Worm (Caenorhabditis elegans) whole organism, young adult: ENCODE results near the gene rft-2.

Experiments used
- B0336.3 ChIP-seq: fragments of 200-800 bp; sonication (Bioruptor generic); IDR thresholded peaks from 2 replicates; pipeline ENCODE4 v1.3.6; 2022; ENCODE audit warnings: missing genetic modification characterization, missing compliant biosample characterization
- F22D6.2 ChIP-seq: sonication (generic microtip); optimal IDR thresholded peaks from 2 replicates; lab custom pipeline; 2016; ENCODE audit warnings: mild to moderate bottlenecking, missing genetic modification characterization, missing compliant biosample characterization
- F39B2.1 ChIP-seq: fragments of 200-800 bp; sonication (Bioruptor generic); IDR thresholded peaks from 2 replicates; pipeline ENCODE4 v1.3.6; 2022; ENCODE audit warnings: missing genetic modification reagents, missing genetic modification characterization, missing compliant biosample characterization
- F52B5.7 ChIP-seq: sonication (generic microtip); optimal IDR thresholded peaks from 2 replicates; lab custom pipeline; 2016; ENCODE audit warnings: mild to moderate bottlenecking, missing genetic modification characterization, missing compliant biosample characterization
- F57A8.1 ChIP-seq: fragments of 200-800 bp; sonication (Bioruptor generic); optimal IDR thresholded peaks from 2 replicates; lab custom pipeline; 2018; ENCODE audit warnings: mild to moderate bottlenecking, missing genetic modification characterization, moderate library complexity, missing compliant biosample characterization
- F57C9.4 ChIP-seq: sonication (generic microtip); optimal IDR thresholded peaks from 2 replicates; lab custom pipeline; 2017; ENCODE audit warnings: mild to moderate bottlenecking, missing genetic modification characterization, missing compliant biosample characterization
- Y95B8A.8 ChIP-seq: fragments of 200-800 bp; sonication (Bioruptor generic); IDR thresholded peaks from 2 replicates; pipeline ENCODE4 v1.3.6; 2022; ENCODE audit warnings: missing genetic modification reagents, missing genetic modification characterization, missing compliant biosample characterization
- aptf-2 ChIP-seq: fragments of 200-800 bp; sonication (Bioruptor generic); conservative IDR thresholded peaks from 2 replicates; pipeline ENCODE4 v1.3.6; 2022; ENCODE audit warnings: missing genetic modification reagents, missing genetic modification characterization, missing compliant biosample characterization
- athp-1 ChIP-seq: sonication (generic microtip); optimal IDR thresholded peaks from 2 replicates; lab custom pipeline; 2017; ENCODE audit warnings: mild to moderate bottlenecking, missing genetic modification characterization, missing compliant biosample characterization
- attf-3 ChIP-seq: fragments of 200-800 bp; sonication (Bioruptor generic); conservative IDR thresholded peaks from 2 replicates; pipeline ENCODE4 v1.3.6; 2022; ENCODE audit warnings: missing genetic modification reagents, missing genetic modification characterization, missing compliant biosample characterization
- attf-5 ChIP-seq: fragments of 200-800 bp; sonication (Bioruptor generic); optimal IDR thresholded peaks from 2 replicates; lab custom pipeline; 2018; ENCODE audit warnings: mild to moderate bottlenecking, missing genetic modification characterization, missing compliant biosample characterization
- bed-2 ChIP-seq: fragments of 200-800 bp; sonication (Bioruptor generic); IDR thresholded peaks from 2 replicates; pipeline ENCODE4 v1.3.6; 2022; ENCODE audit warnings: missing genetic modification reagents, missing genetic modification characterization, missing compliant biosample characterization
- ccch-3 ChIP-seq: fragments of 200-800 bp; sonication (Bioruptor generic); optimal IDR thresholded peaks from 2 replicates; lab custom pipeline; 2018; ENCODE audit warnings: mild to moderate bottlenecking, missing genetic modification characterization, missing compliant biosample characterization
- ceh-100 ChIP-seq: fragments of 200-800 bp; sonication (Bioruptor generic); IDR thresholded peaks from 2 replicates; pipeline ENCODE4 v1.3.6; 2022; ENCODE audit warnings: missing genetic modification reagents, missing genetic modification characterization, missing compliant biosample characterization
- ceh-27 ChIP-seq: fragments of 200-800 bp; sonication (Bioruptor generic); optimal IDR thresholded peaks from 2 replicates; lab custom pipeline; 2018; ENCODE audit warnings: mild to moderate bottlenecking, missing genetic modification characterization, moderate library complexity, missing compliant biosample characterization
- dpff-1 ChIP-seq: sonication (generic microtip); optimal IDR thresholded peaks from 2 replicates; lab custom pipeline; 2017; ENCODE audit warnings: mild to moderate bottlenecking, missing genetic modification characterization, missing compliant biosample characterization
- dpl-1 ChIP-seq: fragments of 150-350 bp; optimal IDR thresholded peaks from 2 replicates; lab custom pipeline; 2014; ENCODE audit warnings: missing biosample characterization, missing genetic modification reagents, missing genetic modification characterization
- efl-1 ChIP-seq: fragments of 150-350 bp; optimal IDR thresholded peaks from 2 replicates; lab custom pipeline; 2014; ENCODE audit warnings: missing biosample characterization, missing genetic modification reagents, missing genetic modification characterization
- egl-18 ChIP-seq: fragments of 200-800 bp; sonication (Bioruptor generic); IDR thresholded peaks from 2 replicates; pipeline ENCODE4 v1.3.6; 2022; ENCODE audit warnings: missing genetic modification reagents, missing genetic modification characterization, missing compliant biosample characterization
- egrh-3 ChIP-seq: fragments of 200-800 bp; sonication (Bioruptor generic); IDR thresholded peaks from 2 replicates; pipeline ENCODE4 v1.3.6; 2022; ENCODE audit warnings: missing genetic modification reagents, missing genetic modification characterization, missing compliant biosample characterization
- ets-4 ChIP-seq: fragments of 200-800 bp; sonication (Bioruptor generic); optimal IDR thresholded peaks from 2 replicates; lab custom pipeline; 2018; ENCODE audit warnings: mild to moderate bottlenecking, missing genetic modification characterization, missing compliant biosample characterization
- gei-17 ChIP-seq: fragments of 200-800 bp; sonication (Bioruptor generic); optimal IDR thresholded peaks from 2 replicates; lab custom pipeline; 2018; ENCODE audit warnings: mild to moderate bottlenecking, missing genetic modification characterization, missing compliant biosample characterization
- hmg-1.2 ChIP-seq: fragments of 200-800 bp; sonication (Bioruptor generic); IDR thresholded peaks from 2 replicates; pipeline ENCODE4 v1.3.6; 2022; ENCODE audit warnings: missing genetic modification reagents, missing genetic modification characterization, missing compliant biosample characterization
- hrde-1 ChIP-seq: sonication (generic microtip); optimal IDR thresholded peaks from 2 replicates; lab custom pipeline; 2016; ENCODE audit warnings: missing genetic modification characterization, mild to moderate bottlenecking, missing compliant biosample characterization, moderate library complexity, missing genotype, missing genetic modification reagents, borderline replicate concordance
- lin-54 ChIP-seq: fragments of 200-800 bp; sonication (Bioruptor generic); optimal IDR thresholded peaks from 2 replicates; lab custom pipeline; 2018; ENCODE audit warnings: mild to moderate bottlenecking, missing genetic modification characterization, missing compliant biosample characterization
- madf-6 ChIP-seq: fragments of 200-800 bp; sonication (Bioruptor generic); IDR thresholded peaks from 2 replicates; pipeline ENCODE4 v1.3.6; 2022; ENCODE audit warnings: missing genetic modification reagents, missing genetic modification characterization, missing compliant biosample characterization
- mel-28 ChIP-seq: sonication (generic microtip); optimal IDR thresholded peaks from 2 replicates; lab custom pipeline; 2016; ENCODE audit warnings: borderline replicate concordance, mild to moderate bottlenecking, missing genetic modification characterization, missing compliant biosample characterization
- nfya-1 ChIP-seq: sonication (generic microtip); optimal IDR thresholded peaks from 2 replicates; lab custom pipeline; 2017; ENCODE audit warnings: antibody characterized with exemption, missing compliant biosample characterization, missing genetic modification characterization, borderline replicate concordance; ENCODE audit not compliant: insufficient read depth
- nhr-80 ChIP-seq: sonication (generic microtip); optimal IDR thresholded peaks from 2 replicates; lab custom pipeline; 2016; ENCODE audit warnings: missing genetic modification characterization, missing compliant biosample characterization
- rec-8 ChIP-seq, 2 experiments: sonication (generic microtip); optimal IDR thresholded peaks; 2 replicates each; lab custom pipeline; 2016; ENCODE audit warnings: mild to moderate bottlenecking in 2 of 2, missing genetic modification characterization in 2 of 2, missing genetic modification reagents in 2 of 2, missing genotype in 2 of 2, missing biosample characterization in 1 of 2, missing compliant biosample characterization in 1 of 2, moderate library complexity in 1 of 2
- snpc-3.4 ChIP-seq: sonication (generic microtip); optimal IDR thresholded peaks from 2 replicates; lab custom pipeline; 2017; ENCODE audit warnings: missing genetic modification characterization, mild to moderate bottlenecking, missing compliant biosample characterization, antibody characterized with exemption, moderate library complexity, missing genotype, missing genetic modification reagents
- tbx-9 ChIP-seq: sonication (generic microtip); optimal IDR thresholded peaks from 2 replicates; lab custom pipeline; 2016; ENCODE audit warnings: borderline replicate concordance, missing genetic modification characterization, inconsistent platforms, missing compliant biosample characterization
- tlf-1 ChIP-seq: fragments of 200-800 bp; sonication (Bioruptor generic); optimal IDR thresholded peaks from 2 replicates; lab custom pipeline; 2018; ENCODE audit warnings: mild to moderate bottlenecking, missing genetic modification characterization, missing compliant biosample characterization
- zfh-2 ChIP-seq: fragments of 200-800 bp; sonication (Bioruptor generic); conservative IDR thresholded peaks from 2 replicates; pipeline ENCODE4 v1.3.6; 2022; ENCODE audit warnings: missing genetic modification reagents, missing genetic modification characterization, missing compliant biosample characterization

The rft-2 gene

ce11 chrV:4401865-4402264 is 48.5 kb downstream of the rft-2 start, which contains the start of gene F13A2.5:
TSS of gene F13A2.5 (minus strand) at chrV:4401965.
- no peak for TF ChIP-seq nfya-1 (tag; lab: Kevin White, UChicago)
- no peak for TF ChIP-seq Y95B8A.8 (GFP tag; lab: Robert Waterston, UW)
- no peak for TF ChIP-seq mel-28
- TF ChIP-seq F52B5.7 (tag; lab: Kevin White, UChicago), result no peak
- TF ChIP-seq dpff-1, result no peak
- TF ChIP-seq ceh-27 (GFP tag; lab: Kevin White, UChicago), result no peak
- TF ChIP-seq egl-18, result no peak
- TF ChIP-seq ceh-100 (GFP tag; lab: Robert Waterston, UW), result no peak
- no peak for TF ChIP-seq hrde-1 (tag; lab: Kevin White, UChicago)
- TF ChIP-seq F57A8.1 (GFP tag; lab: Kevin White, UChicago), result no peak
- no peak for TF ChIP-seq lin-54 (GFP tag; lab: Kevin White, UChicago)
- no peak for TF ChIP-seq nhr-80 (tag; lab: Kevin White, UChicago)
- TF ChIP-seq hmg-1.2, result no peak

DNA sequence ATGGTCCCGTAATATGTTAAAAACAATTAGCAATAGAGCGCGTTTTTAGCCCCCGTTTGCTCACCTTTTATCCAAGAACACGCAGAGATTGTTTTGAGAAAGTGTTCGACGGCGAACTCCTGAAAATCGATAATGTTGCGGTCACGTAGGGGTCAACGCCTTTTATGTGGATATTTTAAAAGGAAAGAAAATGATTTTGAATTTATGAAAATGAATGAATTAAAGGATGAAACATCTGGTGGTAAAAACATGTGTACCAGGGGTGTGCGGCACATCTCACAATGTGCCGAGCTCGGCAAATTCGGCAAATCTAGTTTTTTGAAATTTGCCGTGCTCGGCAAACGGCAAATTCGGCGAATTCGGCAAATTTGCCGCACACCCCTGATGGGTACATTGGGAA is 50.2 kb downstream of the rft-2 start, which contains the start of gene F13A2.4:
Gene F13A2.4 (minus strand): TSS at position 101 of the 400 bp plus-strand sequence.
- TF ChIP-seq egrh-3 (GFP tag; lab: Robert Waterston, UW) (no peak), athp-1 (no peak), dpl-1 (GFP tag; lab: Kevin White, UChicago) (no peak), F22D6.2 (tag; lab: Kevin White, UChicago) (no peak), gei-17 (GFP tag; lab: Kevin White, UChicago) (no peak), madf-6 (GFP tag; lab: Robert Waterston, UW) (no peak), nfya-1 (tag; lab: Kevin White, UChicago) (no peak), aptf-2 (GFP tag; lab: Robert Waterston, UW) (no peak), bed-2 (no peak), attf-3 (no peak), tbx-9 (tag; lab: Kevin White, UChicago) (no peak), ets-4 (no peak), zfh-2 (GFP tag; lab: Robert Waterston, UW) (no peak), ccch-3 (GFP tag; lab: Kevin White, UChicago) (no peak), egl-18 (no peak), F39B2.1 (GFP tag; lab: Robert Waterston, UW) (no peak), rec-8 (tag; optimal IDR thresholded peaks at IDR 0.05; lab: Kevin White, UChicago) (no peak), efl-1 (GFP tag; lab: Kevin White, UChicago) (no peak)

ce11 chrV:4398884-4399283 is 51.5 kb downstream of the rft-2 start:
- TF ChIP-seq zfh-2 (GFP tag; lab: Robert Waterston, UW) (peak; percentile 65), tlf-1 (GFP tag; lab: Kevin White, UChicago) (no peak)
- TF ChIP-seq, all 124 proteins: peak for 1

DNA sequence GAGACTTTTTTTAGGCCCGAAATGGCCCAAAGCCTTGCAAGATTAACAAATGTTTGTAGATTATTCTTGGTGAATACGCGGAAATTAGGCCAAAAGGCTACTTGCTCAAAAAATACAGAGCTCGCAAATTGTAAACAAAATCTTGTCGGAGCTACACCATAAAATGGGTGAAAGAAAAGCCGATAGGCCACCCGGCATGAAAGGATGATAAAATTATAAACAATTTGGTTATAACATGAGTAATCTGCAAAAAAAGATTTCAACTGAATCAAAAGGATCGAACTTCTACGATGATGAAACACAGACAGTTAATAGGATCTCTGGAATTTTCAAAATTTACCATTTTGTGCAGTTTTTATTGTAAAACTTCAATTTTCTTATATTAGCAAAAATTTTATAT is 52.2 kb downstream of the rft-2 start:
- no peak for TF ChIP-seq zfh-2 (GFP tag; lab: Robert Waterston, UW)
- TF ChIP-seq nfya-1 (tag; lab: Kevin White, UChicago), result no peak
- no peak for TF ChIP-seq attf-5 (GFP tag; lab: Kevin White, UChicago)
- no peak for TF ChIP-seq F57C9.4 (tag; lab: Kevin White, UChicago)
- TF ChIP-seq egl-18, result no peak
- TF ChIP-seq B0336.3 (GFP tag; lab: Robert Waterston, UW), result no peak
- no peak for TF ChIP-seq snpc-3.4 (tag; lab: Kevin White, UChicago)
- TF ChIP-seq, all 124 proteins: peak for 0
